Fruit fly (Drosophila melanogaster) whole organism, embryonic: ENCODE measurements around the gene Sumo.

Source experiments
- Blimp-1 ChIP-seq: fragments of 200-800 bp; sonication (Bioruptor generic); optimal IDR thresholded peaks from 3 replicates; lab custom pipeline; 2018; ENCODE audit warnings: missing biosample characterization, missing genetic modification characterization, mild to moderate bottlenecking, moderate library complexity, missing genetic modification reagents
- CG1024 ChIP-seq: fragments of 200-800 bp; sonication (Bioruptor generic); IDR thresholded peaks from 2 replicates; pipeline ENCODE4 v1.3.6; 2022; ENCODE audit warnings: missing biosample characterization, missing genetic modification characterization
- CG10274 ChIP-seq: fragments of 200-800 bp; sonication (Bioruptor generic); optimal IDR thresholded peaks from 3 replicates; lab custom pipeline; 2017; ENCODE audit warnings: missing biosample characterization, mild to moderate bottlenecking, missing genetic modification characterization
- CG11085 ChIP-seq: fragments of 200-800 bp; sonication (Bioruptor generic); IDR thresholded peaks from 2 replicates; pipeline ENCODE4 v1.3.6; 2022; ENCODE audit warnings: missing biosample characterization, missing genetic modification characterization
- CG11504 ChIP-seq: fragments of 200-800 bp; sonication (Bioruptor generic); optimal IDR thresholded peaks from 3 replicates; lab custom pipeline; 2019; ENCODE audit warnings: missing biosample characterization, mild to moderate bottlenecking, missing genetic modification characterization, moderate library complexity
- CG12942 ChIP-seq: fragments of 200-800 bp; sonication (Bioruptor generic); optimal IDR thresholded peaks from 3 replicates; lab custom pipeline; 2016; ENCODE audit warnings: missing biosample characterization, missing genetic modification characterization
- CG15011 ChIP-seq: fragments of 200-800 bp; sonication (Bioruptor generic); optimal IDR thresholded peaks from 3 replicates; lab custom pipeline; 2018; ENCODE audit warnings: missing biosample characterization, mild to moderate bottlenecking, missing genetic modification characterization
- CG15479 ChIP-seq: fragments of 200-800 bp; sonication (Bioruptor generic); optimal IDR thresholded peaks from 3 replicates; lab custom pipeline; 2019; ENCODE audit warnings: missing biosample characterization, mild to moderate bottlenecking, missing genetic modification characterization, moderate library complexity
- CG17802 ChIP-seq: fragments of 200-800 bp; sonication (Bioruptor generic); optimal IDR thresholded peaks from 2 replicates; lab custom pipeline; 2018; ENCODE audit warnings: missing biosample characterization, mild to moderate bottlenecking, missing genetic modification characterization, moderate library complexity
- CG17912 ChIP-seq: fragments of 200-800 bp; sonication (Bioruptor generic); optimal IDR thresholded peaks from 2 replicates; lab custom pipeline; 2018; ENCODE audit warnings: missing biosample characterization, mild to moderate bottlenecking, missing genetic modification characterization
- CG2712 ChIP-seq: fragments of 200-800 bp; optimal IDR thresholded peaks from 3 replicates; lab custom pipeline; 2019; ENCODE audit warnings: missing biosample characterization, mild to moderate bottlenecking, missing genetic modification characterization, moderate library complexity
- CG31388 ChIP-seq: fragments of 200-800 bp; sonication (Bioruptor generic); optimal IDR thresholded peaks from 2 replicates; lab custom pipeline; 2016; ENCODE audit warnings: missing biosample characterization, missing genetic modification characterization
- CG32532 ChIP-seq: fragments of 200-800 bp; sonication (Bioruptor generic); IDR thresholded peaks from 2 replicates; pipeline ENCODE4 v1.3.6; 2022; ENCODE audit warnings: missing biosample characterization, missing genetic modification characterization
- CG33557 ChIP-seq: fragments of 200-800 bp; sonication (Bioruptor generic); optimal IDR thresholded peaks from 2 replicates; lab custom pipeline; 2019; ENCODE audit warnings: missing biosample characterization, mild to moderate bottlenecking, missing genetic modification characterization, moderate library complexity
- CG3726 ChIP-seq: fragments of 200-800 bp; sonication (Bioruptor generic); IDR thresholded peaks from 3 replicates; pipeline ENCODE4, ENCODE4 v1.3.6; 2022; ENCODE audit warnings: missing biosample characterization, missing genetic modification characterization
- CG4328 ChIP-seq: fragments of 200-800 bp; sonication (Bioruptor generic); optimal IDR thresholded peaks from 3 replicates; lab custom pipeline; 2017; ENCODE audit warnings: missing biosample characterization, missing genetic modification reagents, missing genetic modification characterization
- CG4617 ChIP-seq: fragments of 200-800 bp; sonication (Bioruptor generic); optimal IDR thresholded peaks from 3 replicates; lab custom pipeline; 2016; ENCODE audit warnings: missing biosample characterization, missing genetic modification characterization, borderline replicate concordance
- CG6689 ChIP-seq: fragments of 200-800 bp; sonication (Bioruptor generic); IDR thresholded peaks from 2 replicates; pipeline ENCODE4 v1.3.6; 2022; ENCODE audit warnings: missing biosample characterization, missing genetic modification characterization
- CG8388 ChIP-seq: fragments of 200-800 bp; sonication (Bioruptor generic); optimal IDR thresholded peaks from 2 replicates; lab custom pipeline; 2019; ENCODE audit warnings: missing biosample characterization, mild to moderate bottlenecking, missing genetic modification characterization, moderate library complexity
- CG9609 ChIP-seq: fragments of 200-800 bp; sonication (Bioruptor generic); optimal IDR thresholded peaks from 3 replicates; lab custom pipeline; 2016; ENCODE audit warnings: missing biosample characterization, missing genetic modification characterization
- CTCF ChIP-seq: fragments of 200-800 bp; sonication (Bioruptor generic); optimal IDR thresholded peaks from 2 replicates; lab custom pipeline; 2017; ENCODE audit warnings: missing biosample characterization, mild to moderate bottlenecking, missing genetic modification characterization, moderate library complexity
- E2f2 ChIP-seq: fragments of 200-800 bp; sonication (Bioruptor generic); IDR thresholded peaks from 2 replicates; pipeline ENCODE4 v1.3.6; 2022; ENCODE audit warnings: missing biosample characterization, missing genetic modification characterization
- Gsc ChIP-seq: fragments of 200-800 bp; sonication (Bioruptor generic); IDR thresholded peaks from 2 replicates; pipeline ENCODE4 v1.3.6; 2022; ENCODE audit warnings: missing biosample characterization, missing genetic modification characterization
- H2.0 ChIP-seq: fragments of 200-800 bp; sonication (Bioruptor generic); IDR thresholded peaks from 2 replicates; pipeline ENCODE4 v1.3.6; 2022; ENCODE audit warnings: missing biosample characterization, missing genetic modification characterization
- Hr51 ChIP-seq, 2 experiments: fragments of 200-800 bp; sonication (Bioruptor generic); optimal IDR thresholded peaks; 2 replicates in 1 of 2; 3 replicates in 1 of 2; lab custom pipeline; 2016 to 2018; ENCODE audit warnings: missing biosample characterization in 2 of 2, missing genetic modification characterization in 2 of 2, mild to moderate bottlenecking in 1 of 2, moderate library complexity in 1 of 2
- Jarid2 ChIP-seq: fragments of 200-800 bp; sonication (Bioruptor generic); optimal IDR thresholded peaks from 3 replicates; lab custom pipeline; 2017; ENCODE audit warnings: mild to moderate bottlenecking, missing biosample characterization, missing genetic modification reagents, missing genetic modification characterization
- Lhr ChIP-seq: fragments of 200-800 bp; sonication (Bioruptor generic); optimal IDR thresholded peaks from 3 replicates; lab custom pipeline; 2017; ENCODE audit warnings: mild to moderate bottlenecking, missing biosample characterization, missing genetic modification reagents, missing genetic modification characterization
- NK7.1 ChIP-seq: fragments of 200-800 bp; sonication (Bioruptor generic); optimal IDR thresholded peaks from 3 replicates; lab custom pipeline; 2016; ENCODE audit warnings: missing biosample characterization, missing genetic modification characterization
- Nf-YA ChIP-seq: fragments of 200-800 bp; sonication (Bioruptor generic); IDR thresholded peaks from 2 replicates; pipeline ENCODE4 v1.3.6; 2022; ENCODE audit warnings: missing biosample characterization, missing genetic modification characterization
- Side ChIP-seq: fragments of 200-800 bp; sonication (Bioruptor generic); optimal IDR thresholded peaks from 2 replicates; lab custom pipeline; 2016; ENCODE audit warnings: missing biosample characterization, missing genetic modification characterization
- Sin3A ChIP-seq: fragments of >200 bp; optimal IDR thresholded peaks from 2 replicates; lab custom pipeline; 2018
- Trl ChIP-seq, 3 experiments: fragments of >200 bp in 2 of 3; fragments of 200-800 bp in 1 of 3; sonication (Bioruptor generic) in 1 of 3; optimal IDR thresholded peaks; 2 replicates in 1 of 3; 3 replicates in 2 of 3; lab custom pipeline; 2016 to 2017; ENCODE audit warnings: missing biosample characterization in 1 of 3, missing genetic modification characterization in 1 of 3
- Vsx1 ChIP-seq: fragments of 200-800 bp; sonication (Bioruptor generic); optimal IDR thresholded peaks from 2 replicates; lab custom pipeline; 2017; ENCODE audit warnings: missing biosample characterization, mild to moderate bottlenecking, missing genetic modification characterization, missing genetic modification reagents
- amos ChIP-seq: fragments of 200-800 bp; sonication (Bioruptor generic); IDR thresholded peaks from 2 replicates; pipeline ENCODE4 v1.3.6; 2022; ENCODE audit warnings: missing biosample characterization, missing genetic modification characterization; ENCODE audit not compliant: partially characterized antibody
- az2 ChIP-seq: fragments of 200-800 bp; sonication (Bioruptor generic); optimal IDR thresholded peaks from 3 replicates; lab custom pipeline; 2016; ENCODE audit warnings: missing biosample characterization, missing genetic modification characterization
- bab2 ChIP-seq: fragments of 200-800 bp; sonication (Bioruptor generic); optimal IDR thresholded peaks from 2 replicates; lab custom pipeline; 2016; ENCODE audit warnings: missing biosample characterization, missing genetic modification characterization
- dimm ChIP-seq: fragments of 200-800 bp; sonication (Bioruptor generic); IDR thresholded peaks from 2 replicates; pipeline ENCODE4 v1.3.6; 2022; ENCODE audit warnings: missing biosample characterization, missing genetic modification characterization
- esg ChIP-seq: fragments of 200-800 bp; sonication (Bioruptor generic); conservative IDR thresholded peaks from 2 replicates; pipeline ENCODE4 v1.3.6; 2022; ENCODE audit warnings: missing biosample characterization, missing genetic modification characterization
- fd96Cb ChIP-seq: fragments of 200-800 bp; sonication (Bioruptor generic); optimal IDR thresholded peaks from 2 replicates; lab custom pipeline; 2018; ENCODE audit warnings: missing biosample characterization, mild to moderate bottlenecking, missing genetic modification characterization, moderate library complexity
- fru ChIP-seq: fragments of >200 bp; optimal IDR thresholded peaks from 2 replicates; lab custom pipeline; 2017
- gfzf ChIP-seq: fragments of 200-800 bp; sonication (Bioruptor generic); optimal IDR thresholded peaks from 2 replicates; lab custom pipeline; 2016; ENCODE audit warnings: missing biosample characterization, mild to moderate bottlenecking, missing genetic modification characterization, moderate library complexity
- grau ChIP-seq: fragments of 200-800 bp; optimal IDR thresholded peaks from 3 replicates; lab custom pipeline; 2019; ENCODE audit warnings: missing biosample characterization, mild to moderate bottlenecking, missing genetic modification characterization, moderate library complexity
- insv ChIP-seq, 2 experiments: fragments of 200-800 bp; sonication (Bioruptor generic); optimal IDR thresholded peaks; 3 replicates each; lab custom pipeline; 2016 to 2018; ENCODE audit warnings: missing biosample characterization in 2 of 2, missing genetic modification characterization in 2 of 2
- jigr1 ChIP-seq: fragments of 200-800 bp; sonication (Bioruptor generic); IDR thresholded peaks from 3 replicates; pipeline ENCODE4 v1.3.6; 2022; ENCODE audit warnings: missing biosample characterization, missing genetic modification characterization
- lab ChIP-seq: fragments of 200-800 bp; sonication (Bioruptor generic); optimal IDR thresholded peaks from 3 replicates; lab custom pipeline; 2017; ENCODE audit warnings: missing biosample characterization, missing genetic modification characterization, mild to moderate bottlenecking, moderate library complexity, missing genetic modification reagents
- nerfin-2 ChIP-seq: fragments of 200-800 bp; sonication (Bioruptor generic); IDR thresholded peaks from 2 replicates; pipeline ENCODE4 v1.3.6; 2022; ENCODE audit warnings: missing biosample characterization, missing genetic modification characterization; ENCODE audit not compliant: partially characterized antibody
- oc ChIP-seq: fragments of 200-800 bp; sonication (Bioruptor generic); optimal IDR thresholded peaks from 2 replicates; lab custom pipeline; 2018; ENCODE audit warnings: missing biosample characterization, mild to moderate bottlenecking, missing genetic modification characterization, moderate library complexity
- pzg ChIP-seq: fragments of 200-800 bp; sonication (Bioruptor generic); optimal IDR thresholded peaks from 3 replicates; lab custom pipeline; 2018; ENCODE audit warnings: missing biosample characterization, mild to moderate bottlenecking, missing genetic modification characterization, moderate library complexity
- rib ChIP-seq: fragments of 200-800 bp; sonication (Bioruptor generic); IDR thresholded peaks from 2 replicates; pipeline ENCODE4 v1.3.6; 2022; ENCODE audit warnings: missing biosample characterization, missing genetic modification characterization
- slp2 ChIP-seq: fragments of 200-800 bp; sonication (Bioruptor generic); optimal IDR thresholded peaks from 2 replicates; lab custom pipeline; 2016; ENCODE audit warnings: missing biosample characterization, missing genetic modification characterization
- sna ChIP-seq: fragments of 200-800 bp; sonication (Bioruptor generic); IDR thresholded peaks from 2 replicates; pipeline ENCODE4 v1.3.6; 2022; ENCODE audit warnings: missing biosample characterization, missing genetic modification characterization; ENCODE audit not compliant: partially characterized antibody
- tap ChIP-seq: fragments of 200-800 bp; optimal IDR thresholded peaks from 3 replicates; lab custom pipeline; 2019; ENCODE audit warnings: missing biosample characterization, mild to moderate bottlenecking, missing genetic modification characterization, moderate library complexity

Sumo gene

dm6 chr2L:6971597-6972036 lies 4.2 kb upstream of the Sumo start, which contains the start of gene snRNP-U1-70K (continued):
- TF ChIP-seq CG12942 = no peak
- peak; percentile 43 for TF ChIP-seq amos (GFP tag; lab: Robert Waterston, UW)
- no peak for TF ChIP-seq CG1024 (GFP tag; lab: Robert Waterston, UW)
- no peak for TF ChIP-seq fd96Cb (tag; lab: Kevin White, UChicago)
- TF ChIP-seq bab2 (GFP tag; lab: Kevin White, UChicago) = no peak
- no peak for TF ChIP-seq H2.0 (GFP tag; lab: Robert Waterston, UW)
- no peak for TF ChIP-seq CG11504 (tag; lab: Kevin White, UChicago)
- TF ChIP-seq Nf-YA (GFP tag; lab: Robert Waterston, UW) = no peak
- TF ChIP-seq CG17912 = no peak
- no peak for TF ChIP-seq CG9609 (GFP tag; lab: Kevin White, UChicago)
- peak; percentile 89 for TF ChIP-seq gfzf
- no peak for TF ChIP-seq NK7.1 (GFP tag; lab: Kevin White, UChicago)
- no peak for TF ChIP-seq lab (GFP tag; lab: Kevin White, UChicago)
- no peak for TF ChIP-seq tap (tag; lab: Kevin White, UChicago)
- no peak for TF ChIP-seq CG15011 (GFP tag; lab: Kevin White, UChicago)
- TF ChIP-seq grau = no peak
- peak in 1 of 2 experiments; percentile 43 for TF ChIP-seq insv (GFP tag; optimal IDR thresholded peaks at IDR 0.05; lab: Kevin White, UChicago)
- TF ChIP-seq Gsc (GFP tag; lab: Robert Waterston, UW) = no peak
- TF ChIP-seq esg = no peak
- no peak for TF ChIP-seq CG6689
- TF ChIP-seq CG17802 = no peak
- TF ChIP-seq Hr51 (GFP tag; optimal IDR thresholded peaks at IDR 0.05; lab: Kevin White, UChicago) = no peak
- no peak for TF ChIP-seq fru (lab: Kevin White, UChicago)
- no peak for TF ChIP-seq sna
- TF ChIP-seq CG8388 (GFP tag; lab: Kevin White, UChicago) = no peak
- no peak for TF ChIP-seq CG3726
- TF ChIP-seq jigr1 (GFP tag; lab: Robert Waterston, UW) = no peak
- no peak for TF ChIP-seq Jarid2 (GFP tag; lab: Kevin White, UChicago)
- TF ChIP-seq CG4617 = peak; percentile 88
- TF ChIP-seq CTCF = peak; percentile 78
- no peak for TF ChIP-seq Blimp-1 (GFP tag; lab: Kevin White, UChicago)
- peak; percentile 19; the same call in 1 of the 2 replicates for TF ChIP-seq E2f2 (GFP tag; lab: Robert Waterston, UW)
- no peak for TF ChIP-seq Side (GFP tag; lab: Kevin White, UChicago)
- no peak for TF ChIP-seq rib (GFP tag; lab: Robert Waterston, UW)
- no peak for TF ChIP-seq Trl (optimal IDR thresholded peaks at IDR 0.05; lab: Kevin White, UChicago)
- no peak for TF ChIP-seq Trl (GFP tag; optimal IDR thresholded peaks at IDR 0.05; lab: Kevin White, UChicago)
- TF ChIP-seq CG2712 = peak; percentile 50
- TF ChIP-seq CG33557 = no peak
- peak; percentile 97 for TF ChIP-seq pzg
- no peak for TF ChIP-seq CG32532 (GFP tag; lab: Robert Waterston, UW)
- TF ChIP-seq dimm (GFP tag; lab: Robert Waterston, UW) = no peak
- peak; percentile 82 for TF ChIP-seq Lhr
- TF ChIP-seq slp2 = no peak
- TF ChIP-seq nerfin-2 (GFP tag; lab: Robert Waterston, UW) = no peak
- TF ChIP-seq CG10274 (GFP tag; lab: Kevin White, UChicago) = no peak
- 0 out of 2 replicates have a peak, but pooled peaks have one; percentile 13 for TF ChIP-seq CG11085 (GFP tag; lab: Robert Waterston, UW)
- no peak for TF ChIP-seq az2 (GFP tag; lab: Kevin White, UChicago)
- TF ChIP-seq CG15479 (GFP tag; lab: Kevin White, UChicago) = no peak
- no peak for TF ChIP-seq CG31388
- TF ChIP-seq oc (tag; lab: Kevin White, UChicago) = no peak
- TF ChIP-seq Sin3A (lab: Kevin White, UChicago) = no peak
- TF ChIP-seq CG4328 (GFP tag; lab: Kevin White, UChicago) = no peak
- TF ChIP-seq Vsx1 (GFP tag; lab: Kevin White, UChicago) = no peak
